Fruit fly (Drosophila melanogaster) whole organism, wandering third instar larva: ENCODE results near the gene Pex7.

Source experiments
- Abd-B ChIP-seq: fragments of >200 bp; optimal IDR thresholded peaks from 2 replicates; lab custom pipeline; 2017; ENCODE audit warnings: missing biosample characterization, missing genetic modification characterization
- CG9705 ChIP-seq: fragments of 200-800 bp; sonication (Bioruptor generic); optimal IDR thresholded peaks from 2 replicates; lab custom pipeline; 2018; ENCODE audit warnings: missing biosample characterization, mild to moderate bottlenecking, missing genetic modification characterization
- Dfd ChIP-seq: fragments of >200 bp; optimal IDR thresholded peaks from 2 replicates; lab custom pipeline; 2017; ENCODE audit warnings: missing biosample characterization, missing genetic modification characterization
- Dif ChIP-seq: fragments of 200-275, 200-300 bp; sonication (Bioruptor generic); optimal IDR thresholded peaks from 2 replicates; lab custom pipeline; 2018; ENCODE audit warnings: missing biosample characterization, missing genetic modification characterization; ENCODE audit not compliant: partially characterized antibody
- GATAd ChIP-seq: sonication (Bioruptor generic); optimal IDR thresholded peaks from 2 replicates; lab custom pipeline; 2016; ENCODE audit warnings: missing biosample characterization, missing genetic modification characterization
- HLH106 ChIP-seq: fragments of 200-800 bp; optimal IDR thresholded peaks from 3 replicates; lab custom pipeline; 2019; ENCODE audit warnings: missing biosample characterization, mild to moderate bottlenecking, missing genetic modification characterization, moderate library complexity
- Hnf4 ChIP-seq: fragments of 200-800 bp; sonication (Bioruptor generic); optimal IDR thresholded peaks from 2 replicates; lab custom pipeline; 2016; ENCODE audit warnings: missing biosample characterization, mild to moderate bottlenecking, missing genetic modification characterization
- Hr78 ChIP-seq: fragments of >200 bp; optimal IDR thresholded peaks from 2 replicates; lab custom pipeline; 2017; ENCODE audit warnings: missing biosample characterization, missing genetic modification characterization
- Hr83 ChIP-seq: fragments of 200-300 bp; sonication (Bioruptor generic); optimal IDR thresholded peaks from 2 replicates; lab custom pipeline; 2016; ENCODE audit warnings: missing biosample characterization, mild to moderate bottlenecking, missing genetic modification characterization, moderate library complexity; ENCODE audit not compliant: poor library complexity, severe bottlenecking
- Jra ChIP-seq: sonication (Bioruptor generic); optimal IDR thresholded peaks from 2 replicates; lab custom pipeline; 2016; ENCODE audit warnings: missing biosample characterization, missing genetic modification characterization
- Mio ChIP-seq: sonication (Bioruptor generic); optimal IDR thresholded peaks from 2 replicates; lab custom pipeline; 2016; ENCODE audit warnings: missing biosample characterization, missing genetic modification characterization
- Myc ChIP-seq: fragments of >200 bp; optimal IDR thresholded peaks from 2 replicates; lab custom pipeline; 2017
- OdsH ChIP-seq: fragments of 200-800 bp; sonication (Bioruptor generic); optimal IDR thresholded peaks from 2 replicates; lab custom pipeline; 2016; ENCODE audit warnings: missing biosample characterization, mild to moderate bottlenecking, missing genetic modification characterization
- Rel ChIP-seq, 2 experiments: fragments of 200-800 bp; sonication (Bioruptor generic) in 1 of 2; optimal IDR thresholded peaks; 2 replicates in 1 of 2; 3 replicates in 1 of 2; lab custom pipeline; 2016 to 2019; ENCODE audit warnings: mild to moderate bottlenecking in 2 of 2, missing biosample characterization in 2 of 2, missing genetic modification characterization in 2 of 2, moderate library complexity in 1 of 2
- Sp1 ChIP-seq: fragments of 200-800 bp; sonication (Bioruptor generic); optimal IDR thresholded peaks from 3 replicates; lab custom pipeline; 2019; ENCODE audit warnings: missing biosample characterization, mild to moderate bottlenecking, missing genetic modification characterization, moderate library complexity
- Vsx2 ChIP-seq: fragments of 200-300, 225-300 bp; sonication (Bioruptor generic); optimal IDR thresholded peaks from 2 replicates; lab custom pipeline; 2018; ENCODE audit warnings: missing biosample characterization, missing genetic modification characterization; ENCODE audit not compliant: partially characterized antibody
- brk ChIP-seq: fragments of 200-800 bp; sonication (Bioruptor generic); optimal IDR thresholded peaks from 2 replicates; lab custom pipeline; 2016; ENCODE audit warnings: missing biosample characterization, mild to moderate bottlenecking, missing genetic modification characterization
- dl ChIP-seq, 2 experiments: fragments of 175-275, 200-275 bp in 1 of 2; fragments of 200-275 bp in 1 of 2; sonication (Bioruptor generic); optimal IDR thresholded peaks; lab custom pipeline; 2018; ENCODE audit warnings: mild to moderate bottlenecking in 2 of 2, missing biosample characterization in 2 of 2, missing genetic modification characterization in 2 of 2, moderate library complexity in 2 of 2; ENCODE audit not compliant: partially characterized antibody in 2 of 2, insufficient read depth in 1 of 2
- dmrt93B ChIP-seq: fragments of 200-800 bp; sonication (Bioruptor generic); optimal IDR thresholded peaks from 2 replicates; lab custom pipeline; 2018; ENCODE audit warnings: missing biosample characterization, mild to moderate bottlenecking, missing genetic modification characterization
- dsf ChIP-seq: sonication (Bioruptor generic); optimal IDR thresholded peaks from 2 replicates; lab custom pipeline; 2016; ENCODE audit warnings: missing biosample characterization, missing genetic modification characterization, borderline replicate concordance
- ey ChIP-seq: fragments of 200-800 bp; sonication (Bioruptor generic); optimal IDR thresholded peaks from 2 replicates; lab custom pipeline; 2016; ENCODE audit warnings: missing biosample characterization, missing genetic modification characterization
- foxo ChIP-seq, 2 experiments: fragments of 200-800 bp; sonication (Bioruptor generic); optimal IDR thresholded peaks; 2 replicates in 1 of 2; 3 replicates in 1 of 2; lab custom pipeline; 2016 to 2017; ENCODE audit warnings: missing biosample characterization in 2 of 2, missing genetic modification characterization in 2 of 2
- fru ChIP-seq: fragments of 200-800 bp; sonication (Bioruptor generic); optimal IDR thresholded peaks from 3 replicates; lab custom pipeline; 2016; ENCODE audit warnings: missing biosample characterization, mild to moderate bottlenecking, missing genetic modification characterization
- h ChIP-seq: fragments of 200-800 bp; sonication (Bioruptor generic); optimal IDR thresholded peaks from 3 replicates; lab custom pipeline; 2016; ENCODE audit warnings: missing biosample characterization, mild to moderate bottlenecking, missing genetic modification characterization
- jim ChIP-seq: fragments of 175-275, 200-325 bp; sonication (Bioruptor generic); optimal IDR thresholded peaks from 2 replicates; lab custom pipeline; 2016; ENCODE audit warnings: missing biosample characterization, mild to moderate bottlenecking, missing genetic modification characterization
- lola ChIP-seq: fragments of >200 bp; optimal IDR thresholded peaks from 2 replicates; lab custom pipeline; 2017; ENCODE audit warnings: missing biosample characterization, missing genetic modification characterization
- pan ChIP-seq: fragments of >200 bp; optimal IDR thresholded peaks from 2 replicates; lab custom pipeline; 2017
- psq ChIP-seq: fragments of 200-800 bp; sonication (Bioruptor generic); optimal IDR thresholded peaks from 3 replicates; lab custom pipeline; 2017; ENCODE audit warnings: missing biosample characterization, mild to moderate bottlenecking, missing genetic modification characterization, moderate library complexity
- rgr ChIP-seq: fragments of 200-800 bp; sonication (Bioruptor generic); optimal IDR thresholded peaks from 3 replicates; lab custom pipeline; 2016; ENCODE audit warnings: missing biosample characterization, mild to moderate bottlenecking, missing genetic modification characterization
- sage ChIP-seq: fragments of 200-800 bp; sonication (Bioruptor generic); optimal IDR thresholded peaks from 2 replicates; lab custom pipeline; 2016; ENCODE audit warnings: missing biosample characterization, mild to moderate bottlenecking, missing genetic modification characterization
- usp ChIP-seq: fragments of >200 bp; optimal IDR thresholded peaks from 2 replicates; lab custom pipeline; 2017; ENCODE audit warnings: missing biosample characterization, missing genetic modification characterization

The Pex7 gene

dm6 chr3L:8640139-8640538 is 6.8 kb upstream of the Pex7 start, which contains the start of gene Cpr66D:
TSS of gene Cpr66D (plus strand) at chr3L:8640439.
- TF ChIP-seq foxo (GFP tag; optimal IDR thresholded peaks at IDR 0.05; lab: Kevin White, UChicago), result no peak
- peak; percentile 36 for TF ChIP-seq rgr (GFP tag; lab: Kevin White, UChicago)

dm6 chr3L:8641049-8641448 is 5.9 kb upstream of the Pex7 start:
- TF ChIP-seq Hnf4 (GFP tag; lab: Kevin White, UChicago) (no peak), usp (no peak), brk (GFP tag; lab: Kevin White, UChicago) (no peak), psq (GFP tag; lab: Kevin White, UChicago) (no peak), Dfd (GFP tag; lab: Kevin White, UChicago) (no peak), Vsx2 (GFP tag; lab: Kevin White, UChicago) (no peak), lola (GFP tag; lab: Kevin White, UChicago) (no peak), CG9705 (GFP tag; lab: Kevin White, UChicago) (no peak), Sp1 (GFP tag; lab: Kevin White, UChicago) (no peak), Mio (no peak), Hr83 (GFP tag; lab: Kevin White, UChicago) (no peak), Rel (GFP tag; optimal IDR thresholded peaks at IDR 0.05; lab: Kevin White, UChicago) (no peak), Rel (tag; optimal IDR thresholded peaks at IDR 0.05; lab: Kevin White, UChicago) (no peak), jim (GFP tag; lab: Kevin White, UChicago) (no peak), HLH106 (tag; lab: Kevin White, UChicago) (peak; percentile 15), foxo (GFP tag; optimal IDR thresholded peaks at IDR 0.05; lab: Kevin White, UChicago) (peak in 1 of 2 experiments; percentile 12), Dif (GFP tag; lab: Kevin White, UChicago) (no peak)

DNA sequence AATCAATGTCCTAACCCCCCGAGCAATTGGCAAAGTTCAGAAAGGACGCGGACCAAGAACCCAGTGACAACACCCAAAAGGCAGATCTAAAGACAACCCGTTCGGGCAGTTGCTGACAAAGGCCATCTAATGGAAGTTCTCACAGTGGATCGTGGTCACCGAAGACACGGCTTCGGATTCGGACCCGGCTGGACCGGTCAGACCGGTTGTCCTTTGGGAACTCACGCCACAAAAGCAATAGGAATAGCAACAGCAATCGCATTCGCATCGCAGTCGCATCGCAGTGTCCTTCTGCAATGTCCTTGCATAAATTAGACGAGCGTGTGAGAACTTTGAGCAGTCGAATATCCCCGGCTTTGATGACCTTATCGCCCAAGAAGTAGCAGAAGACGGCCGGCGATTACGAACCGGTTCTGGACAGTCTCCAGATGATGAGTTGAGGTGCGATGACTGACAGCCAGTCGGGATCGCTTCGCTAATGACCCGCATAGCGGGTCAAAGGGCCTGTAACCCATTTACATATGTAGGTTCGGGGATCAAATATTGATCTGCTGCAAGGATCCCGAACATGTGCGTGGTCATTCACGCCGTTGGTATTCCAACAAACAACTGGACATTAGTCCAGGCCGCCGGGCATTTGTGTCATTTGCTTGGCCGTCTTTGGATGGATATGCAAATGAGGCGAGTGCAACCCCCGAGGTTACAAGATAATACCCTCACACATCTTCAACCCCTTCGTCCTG is 3.0 kb upstream of the Pex7 start:
- TF ChIP-seq rgr (GFP tag; lab: Kevin White, UChicago) (no peak), Vsx2 (GFP tag; lab: Kevin White, UChicago) (peak; percentile 82), pan (lab: Kevin White, UChicago) (no peak), dl (GFP tag; optimal IDR thresholded peaks at IDR 0.05; lab: Kevin White, UChicago; ENCODE audit: insufficient read depth in 1 of 2, partially characterized antibody in 2 of 2) (peak in 1 of 2 experiments; percentile 20), CG9705 (GFP tag; lab: Kevin White, UChicago) (no peak), Myc (lab: Kevin White, UChicago) (no peak), Dif (GFP tag; lab: Kevin White, UChicago) (peak; percentile 72)

DNA sequence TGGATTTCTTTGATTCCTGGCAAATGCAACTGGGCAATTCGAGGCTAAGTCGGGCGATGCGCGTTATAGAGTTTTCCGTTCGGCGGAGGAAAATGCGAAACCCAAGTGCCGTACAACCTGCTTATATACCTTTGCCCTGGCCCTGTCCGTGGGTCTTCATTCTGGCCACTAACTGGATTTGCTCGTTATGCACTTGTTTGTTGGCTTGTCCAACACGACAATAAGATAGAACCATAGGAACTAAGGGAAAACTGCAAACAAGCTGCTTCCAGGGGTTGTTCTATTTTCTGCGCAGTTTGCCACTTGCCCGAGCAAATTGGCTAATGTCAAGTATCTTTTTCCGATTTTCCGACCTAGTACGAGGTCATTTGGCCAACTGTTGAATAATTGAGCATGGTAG is 1.9 kb downstream of the Pex7 start, which contains the start of gene Arr2:
TSS of gene Arr2 (minus strand) at position 101 of the 400 bp plus-strand sequence.
- TF ChIP-seq dsf (no peak), h (no peak), Abd-B (no peak), usp (no peak), GATAd (GFP tag; lab: Kevin White, UChicago) (no peak)

- TF ChIP-seq OdsH (GFP tag; lab: Kevin White, UChicago), result no peak
- TF ChIP-seq Dfd (GFP tag; lab: Kevin White, UChicago), result no peak
- TF ChIP-seq ey, result no peak
- TF ChIP-seq Dif (GFP tag; lab: Kevin White, UChicago), result no peak
- TF ChIP-seq Hr78, result no peak
- peak; percentile 12 for TF ChIP-seq fru
- TF ChIP-seq rgr (GFP tag; lab: Kevin White, UChicago), result no peak
- no peak for TF ChIP-seq sage (GFP tag; lab: Kevin White, UChicago)
- TF ChIP-seq foxo (GFP tag; optimal IDR thresholded peaks at IDR 0.05; lab: Kevin White, UChicago), result no peak
- TF ChIP-seq Hnf4 (GFP tag; lab: Kevin White, UChicago), result no peak
- no peak for TF ChIP-seq CG9705 (GFP tag; lab: Kevin White, UChicago)
- TF ChIP-seq brk (GFP tag; lab: Kevin White, UChicago), result no peak
- no peak for TF ChIP-seq pan (lab: Kevin White, UChicago)
- peak; percentile 90 for TF ChIP-seq Myc (lab: Kevin White, UChicago)
- no peak for TF ChIP-seq Jra (GFP tag; lab: Kevin White, UChicago)
- no peak for TF ChIP-seq Sp1 (GFP tag; lab: Kevin White, UChicago)
- no peak for TF ChIP-seq Hr83 (GFP tag; lab: Kevin White, UChicago)
- TF ChIP-seq dmrt93B (GFP tag; lab: Kevin White, UChicago), result no peak
Measured at dm6 chr3L:8651876-8652571, 5.1 kb downstream of the Pex7 start.
